Worm (Caenorhabditis elegans) whole organism, early embryonic: ENCODE data around the gene Y53C12A.6.

Source experiments
- ama-1 ChIP-seq: fragments of 150-350 bp; optimal IDR thresholded peaks from 2 replicates; lab custom pipeline; 2014
- ceh-13 ChIP-seq: fragments of 200-800 bp; sonication (Bioruptor generic); optimal IDR thresholded peaks from 2 replicates; lab custom pipeline; 2018; ENCODE audit warnings: mild to moderate bottlenecking, missing genetic modification characterization, missing compliant biosample characterization
- ceh-36 ChIP-seq: sonication (generic microtip); optimal IDR thresholded peaks from 2 replicates; lab custom pipeline; 2016; ENCODE audit warnings: missing genetic modification characterization, inconsistent platforms, missing compliant biosample characterization
- ets-7 ChIP-seq: sonication (generic microtip); optimal IDR thresholded peaks from 2 replicates; lab custom pipeline; 2016; ENCODE audit warnings: missing genotype, missing genetic modification characterization, missing compliant biosample characterization
- flt-1 ChIP-seq: fragments of 200-800 bp; sonication (Bioruptor generic); IDR thresholded peaks from 2 replicates; pipeline ENCODE4 v1.3.6; 2022; ENCODE audit warnings: missing genetic modification characterization, missing compliant biosample characterization
- hmbx-1 ChIP-seq: sonication (generic microtip); optimal IDR thresholded peaks from 2 replicates; lab custom pipeline; 2016; ENCODE audit warnings: mild to moderate bottlenecking, missing genetic modification characterization, missing compliant biosample characterization
- sea-1 ChIP-seq: fragments of 200-800 bp; sonication (Bioruptor generic); conservative IDR thresholded peaks from 2 replicates; pipeline ENCODE4 v1.3.6; 2022; ENCODE audit warnings: missing genetic modification characterization, missing compliant biosample characterization
- tbx-37 ChIP-seq: fragments of 200-800 bp; sonication (Bioruptor generic); conservative IDR thresholded peaks from 2 replicates; pipeline ENCODE4 v1.3.6; 2022; ENCODE audit warnings: missing genetic modification reagents, missing genetic modification characterization, missing compliant biosample characterization

ce11 chrII:9725056-9725455 is 7.3 kb upstream of the Y53C12A.6 start:
- no peak for TF ChIP-seq tbx-37
- TF ChIP-seq sea-1 (GFP tag; lab: Robert Waterston, UW) = no peak
- TF ChIP-seq flt-1 (GFP tag; lab: Robert Waterston, UW) = no peak
- TF ChIP-seq ceh-13 = no peak
- no peak for TF ChIP-seq ceh-36 (tag; lab: Kevin White, UChicago)
- no peak for TF ChIP-seq ama-1 (lab: Kevin White, UChicago)
- no peak for TF ChIP-seq hmbx-1 (tag; lab: Kevin White, UChicago)
- no peak for TF ChIP-seq ets-7
